Worm (Caenorhabditis elegans) whole organism, L1 larva: Measurements from ENCODE around the gene Y45F3A.8.

ENCODE experiments used
- C04F5.9 ChIP-seq: sonication (generic microtip); optimal IDR thresholded peaks from 2 replicates; lab custom pipeline; 2016; ENCODE audit warnings: missing genetic modification characterization, missing compliant biosample characterization
- C34B4.2 ChIP-seq: sonication (generic microtip); optimal IDR thresholded peaks from 2 replicates; lab custom pipeline; 2017; ENCODE audit warnings: mild to moderate bottlenecking, missing genetic modification characterization, missing compliant biosample characterization
- Y116A8C.19 ChIP-seq: sonication (generic microtip); optimal IDR thresholded peaks from 2 replicates; lab custom pipeline; 2016; ENCODE audit warnings: missing compliant biosample characterization, missing genetic modification characterization, borderline replicate concordance
- aha-1 ChIP-seq: fragments of 150-350 bp; optimal IDR thresholded peaks from 2 replicates; lab custom pipeline; 2014; ENCODE audit warnings: missing biosample characterization, missing genetic modification characterization
- ama-1 ChIP-seq: fragments of 150-350 bp; optimal IDR thresholded peaks from 2 replicates; lab custom pipeline; 2014
- ceh-63 ChIP-seq: fragments of 200-800 bp; sonication (Bioruptor generic); optimal IDR thresholded peaks from 2 replicates; lab custom pipeline; 2018; ENCODE audit warnings: mild to moderate bottlenecking, missing genetic modification characterization, missing compliant biosample characterization
- ceh-8 ChIP-seq: fragments of 200-800 bp; sonication (Bioruptor generic); optimal IDR thresholded peaks from 2 replicates; lab custom pipeline; 2018; ENCODE audit warnings: mild to moderate bottlenecking, missing genetic modification characterization, moderate library complexity, missing compliant biosample characterization
- ces-1 ChIP-seq: fragments of 150-350 bp; optimal IDR thresholded peaks from 2 replicates; lab custom pipeline; 2014; ENCODE audit warnings: missing biosample characterization, missing genetic modification reagents, missing genetic modification characterization
- dpl-1 ChIP-seq, 3 experiments: fragments of 150-350 bp in 2 of 3; sonication (generic microtip) in 1 of 3; optimal IDR thresholded peaks; 2 replicates each; lab custom pipeline; 2014 to 2017; ENCODE audit warnings: missing biosample characterization in 3 of 3, missing genetic modification characterization in 3 of 3, missing genetic modification reagents in 3 of 3
- dsc-1 ChIP-seq: sonication (generic microtip); optimal IDR thresholded peaks from 2 replicates; lab custom pipeline; 2016; ENCODE audit warnings: mild to moderate bottlenecking, missing genetic modification characterization, missing compliant biosample characterization
- efl-1 ChIP-seq, 4 experiments: fragments of 150-350 bp; optimal IDR thresholded peaks in 3 of 4; peaks in 1 of 4; 1 replicate in 1 of 4; 2 replicates in 3 of 4; lab custom pipeline; 2014; ENCODE audit warnings: missing biosample characterization in 2 of 4, missing genetic modification characterization in 2 of 4, missing genetic modification reagents in 2 of 4
- egl-27 ChIP-seq, 2 experiments: fragments of 150-350 bp in 1 of 2; sonication (generic microtip); optimal IDR thresholded peaks; 3 replicates each; lab custom pipeline; 2017 to 2018; ENCODE audit warnings: missing biosample characterization in 2 of 2, missing genetic modification characterization in 2 of 2, missing genetic modification reagents in 2 of 2
- ets-5 ChIP-seq: fragments of 200-800 bp; sonication (Bioruptor generic); IDR thresholded peaks from 2 replicates; pipeline ENCODE4 v1.3.6; 2022; ENCODE audit warnings: missing genetic modification characterization, missing compliant biosample characterization
- fkh-10 ChIP-seq: sonication (generic microtip); optimal IDR thresholded peaks from 2 replicates; lab custom pipeline; 2017; ENCODE audit warnings: missing biosample characterization, missing genetic modification reagents, missing genetic modification characterization
- fkh-8 ChIP-seq: sonication (generic microtip); optimal IDR thresholded peaks from 2 replicates; lab custom pipeline; 2016; ENCODE audit warnings: mild to moderate bottlenecking, missing genetic modification characterization, missing compliant biosample characterization
- hlh-17 ChIP-seq: fragments of 200-800 bp; sonication (Bioruptor generic); optimal IDR thresholded peaks from 2 replicates; lab custom pipeline; 2018; ENCODE audit warnings: missing genetic modification characterization, mild to moderate bottlenecking, missing compliant biosample characterization, moderate library complexity, borderline replicate concordance
- hlh-4 ChIP-seq: sonication (generic microtip); optimal IDR thresholded peaks from 2 replicates; lab custom pipeline; 2016; ENCODE audit warnings: mild to moderate bottlenecking, missing genetic modification characterization, missing compliant biosample characterization
- hpl-2 ChIP-seq: fragments of 150-350 bp; optimal IDR thresholded peaks from 2 replicates; lab custom pipeline; 2014; ENCODE audit warnings: missing biosample characterization, missing genetic modification reagents, missing genetic modification characterization
- isw-1 ChIP-seq: fragments of 200-800 bp; sonication (Bioruptor generic); IDR thresholded peaks from 2 replicates; pipeline ENCODE4 v1.3.6; 2022; ENCODE audit warnings: missing genetic modification characterization, missing compliant biosample characterization
- lin-14 ChIP-seq: fragments of 200-800 bp; sonication (Bioruptor generic); optimal IDR thresholded peaks from 2 replicates; lab custom pipeline; 2018; ENCODE audit warnings: mild to moderate bottlenecking, missing genetic modification characterization, moderate library complexity, missing compliant biosample characterization
- lin-15B ChIP-seq: fragments of 150-350 bp; sonication (generic microtip); optimal IDR thresholded peaks from 3 replicates; lab custom pipeline; 2014; ENCODE audit warnings: missing biosample characterization, missing genetic modification characterization
- lsy-2 ChIP-seq, 2 experiments: fragments of 150-350 bp; optimal IDR thresholded peaks; 2 replicates each; lab custom pipeline; 2014; ENCODE audit warnings: missing biosample characterization in 2 of 2, missing genetic modification characterization in 2 of 2
- mab-9 ChIP-seq: fragments of 200-800 bp; sonication (Bioruptor generic); IDR thresholded peaks from 2 replicates; pipeline ENCODE4 v1.3.6; 2022; ENCODE audit warnings: missing genetic modification reagents, missing genetic modification characterization, missing compliant biosample characterization
- mef-2 ChIP-seq: fragments of 150-350 bp; optimal IDR thresholded peaks from 2 replicates; lab custom pipeline; 2014; ENCODE audit warnings: missing biosample characterization, missing genetic modification characterization
- mep-1 ChIP-seq: fragments of 150-350 bp; optimal IDR thresholded peaks from 2 replicates; lab custom pipeline; 2014; ENCODE audit warnings: missing biosample characterization, missing genetic modification characterization
- nhr-12 ChIP-seq: sonication (generic microtip); optimal IDR thresholded peaks from 2 replicates; lab custom pipeline; 2017; ENCODE audit warnings: missing biosample characterization, missing genetic modification characterization
- nhr-19 ChIP-seq: fragments of 200-800 bp; sonication (Bioruptor generic); conservative IDR thresholded peaks from 2 replicates; pipeline ENCODE4 v1.3.6; 2022; ENCODE audit warnings: missing genetic modification characterization, missing compliant biosample characterization
- nhr-20 ChIP-seq: sonication (generic microtip); optimal IDR thresholded peaks from 2 replicates; lab custom pipeline; 2016; ENCODE audit warnings: mild to moderate bottlenecking, missing genetic modification characterization, missing compliant biosample characterization
- nhr-237 ChIP-seq: fragments of 150-350 bp; optimal IDR thresholded peaks from 2 replicates; lab custom pipeline; 2014; ENCODE audit warnings: missing biosample characterization, missing genetic modification characterization
- nhr-28 ChIP-seq: fragments of 150-350 bp; optimal IDR thresholded peaks from 2 replicates; lab custom pipeline; 2014; ENCODE audit warnings: missing biosample characterization, missing genetic modification characterization
- nhr-47 ChIP-seq: sonication (generic microtip); optimal IDR thresholded peaks from 2 replicates; lab custom pipeline; 2016; ENCODE audit warnings: mild to moderate bottlenecking, missing genetic modification characterization, moderate library complexity, missing compliant biosample characterization
- nhr-71 ChIP-seq: sonication (generic microtip); optimal IDR thresholded peaks from 2 replicates; lab custom pipeline; 2016; ENCODE audit warnings: mild to moderate bottlenecking, missing genetic modification characterization, moderate library complexity, missing compliant biosample characterization
- nhr-77 ChIP-seq: fragments of 150-350 bp; optimal IDR thresholded peaks from 2 replicates; lab custom pipeline; 2014; ENCODE audit warnings: missing biosample characterization, missing genetic modification characterization
- nhr-84 ChIP-seq: sonication (generic microtip); optimal IDR thresholded peaks from 2 replicates; lab custom pipeline; 2017; ENCODE audit warnings: missing biosample characterization, missing genetic modification characterization
- nhr-85 ChIP-seq: sonication (generic microtip); peaks from one replicate; lab custom pipeline; 2016; ENCODE audit warnings: missing genetic modification characterization, inconsistent platforms, missing compliant biosample characterization
- nhr-90 ChIP-seq: sonication (generic microtip); optimal IDR thresholded peaks from 2 replicates; lab custom pipeline; 2016; ENCODE audit warnings: mild to moderate bottlenecking, missing genetic modification characterization, missing compliant biosample characterization; ENCODE audit not compliant: poor library complexity
- pag-3 ChIP-seq: sonication (generic microtip); optimal IDR thresholded peaks from 2 replicates; lab custom pipeline; 2017; ENCODE audit warnings: missing genetic modification characterization, mild to moderate bottlenecking, missing compliant biosample characterization, antibody characterized with exemption, borderline replicate concordance; ENCODE audit not compliant: insufficient read depth
- pax-3 ChIP-seq: fragments of 200-800 bp; sonication (Bioruptor generic); optimal IDR thresholded peaks from 2 replicates; lab custom pipeline; 2018; ENCODE audit warnings: mild to moderate bottlenecking, missing genetic modification characterization, moderate library complexity, missing compliant biosample characterization
- pqm-1 ChIP-seq: sonication (generic microtip); optimal IDR thresholded peaks from 3 replicates; lab custom pipeline; 2017; ENCODE audit warnings: missing biosample characterization, missing genetic modification characterization
- rnt-1 ChIP-seq: sonication (generic microtip); optimal IDR thresholded peaks from 2 replicates; lab custom pipeline; 2016; ENCODE audit warnings: mild to moderate bottlenecking, missing genetic modification characterization, moderate library complexity, missing compliant biosample characterization
- skn-1 ChIP-seq: fragments of 150-350 bp; optimal IDR thresholded peaks from 2 replicates; lab custom pipeline; 2014; ENCODE audit warnings: missing biosample characterization, missing genetic modification characterization
- snpc-4 ChIP-seq: fragments of 150-350 bp; optimal IDR thresholded peaks from 2 replicates; lab custom pipeline; 2014; ENCODE audit warnings: missing biosample characterization, missing genetic modification characterization
- snu-23 ChIP-seq: sonication (generic microtip); optimal IDR thresholded peaks from 2 replicates; lab custom pipeline; 2016; ENCODE audit warnings: missing genetic modification characterization, missing compliant biosample characterization
- sup-37 ChIP-seq: fragments of 200-800 bp; sonication (Bioruptor generic); optimal IDR thresholded peaks from 2 replicates; lab custom pipeline; 2018; ENCODE audit warnings: mild to moderate bottlenecking, missing genetic modification characterization, missing compliant biosample characterization
- swsn-7 ChIP-seq: sonication (generic microtip); optimal IDR thresholded peaks from 2 replicates; lab custom pipeline; 2016; ENCODE audit warnings: missing genetic modification characterization, missing compliant biosample characterization
- tbx-2 ChIP-seq: sonication (generic microtip); optimal IDR thresholded peaks from 2 replicates; lab custom pipeline; 2016; ENCODE audit warnings: missing genetic modification characterization, missing compliant biosample characterization
- tlp-1 ChIP-seq: fragments of 150-350 bp; optimal IDR thresholded peaks from 2 replicates; lab custom pipeline; 2014; ENCODE audit warnings: missing biosample characterization, missing genetic modification characterization
- unc-30 ChIP-seq: sonication (generic microtip); optimal IDR thresholded peaks from 2 replicates; lab custom pipeline; 2017; ENCODE audit warnings: missing biosample characterization, missing genetic modification characterization
- vab-15 ChIP-seq: sonication (generic microtip); optimal IDR thresholded peaks from 2 replicates; lab custom pipeline; 2017; ENCODE audit warnings: missing genotype, mild to moderate bottlenecking, missing genetic modification characterization, missing compliant biosample characterization
- xbp-1 ChIP-seq: sonication (generic microtip); optimal IDR thresholded peaks from 2 replicates; lab custom pipeline; 2016; ENCODE audit warnings: missing genetic modification characterization, missing compliant biosample characterization
- ztf-11 ChIP-seq, 2 experiments: sonication (generic microtip); optimal IDR thresholded peaks; 2 replicates each; lab custom pipeline; 2016 to 2017; ENCODE audit warnings: missing genetic modification characterization in 2 of 2, missing biosample characterization in 1 of 2, missing compliant biosample characterization in 1 of 2
- ztf-4 ChIP-seq: fragments of 150-350 bp; optimal IDR thresholded peaks from 2 replicates; lab custom pipeline; 2014; ENCODE audit warnings: missing biosample characterization, missing genetic modification characterization

Y45F3A.8 gene

DNA sequence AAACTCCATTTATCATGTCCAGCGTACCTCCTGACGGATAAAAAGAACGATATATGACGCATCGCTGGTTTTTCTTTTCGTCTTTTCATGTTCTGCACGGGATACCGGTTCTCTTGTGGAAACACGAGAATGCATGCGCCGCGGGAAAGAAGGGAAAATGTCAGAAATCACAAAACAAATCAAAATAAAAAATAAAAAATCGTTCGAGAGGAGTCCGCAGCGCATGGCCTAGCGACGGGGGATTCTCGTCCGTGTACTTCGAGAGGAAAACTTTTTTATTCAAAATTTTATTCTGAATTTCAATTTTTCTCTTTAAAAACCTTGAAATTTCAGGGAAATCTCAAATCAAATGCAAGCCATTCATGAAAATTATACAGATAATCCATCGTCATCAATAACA lies 28.6 kb upstream of the Y45F3A.8 start, which contains the start of the genes lron-10 and hpr-9 (continued):
- TF ChIP-seq pag-3 (tag; lab: Kevin White, UChicago) (no peak), fkh-8 (tag; lab: Kevin White, UChicago) (peak; percentile 81), swsn-7 (tag; lab: Kevin White, UChicago) (peak; percentile 82), isw-1 (GFP tag; lab: Robert Waterston, UW) (peak; percentile 56; the same call in 1 of the 2 replicates), mef-2 (tag; lab: Kevin White, UChicago) (no peak), nhr-71 (tag; lab: Kevin White, UChicago) (peak; percentile 95), Y116A8C.19 (peak; percentile 87), nhr-77 (tag; lab: Kevin White, UChicago) (peak; percentile 46), ama-1 (no peak), aha-1 (no peak), snpc-4 (peak; percentile 32), lin-14 (GFP tag; lab: Kevin White, UChicago) (peak; percentile 87), nhr-47 (tag; lab: Kevin White, UChicago) (peak; percentile 94), nhr-12 (no peak), tlp-1 (tag; lab: Kevin White, UChicago) (no peak), ceh-8 (GFP tag; lab: Kevin White, UChicago) (peak; percentile 74), skn-1 (tag; lab: Kevin White, UChicago) (peak; percentile 80), hlh-4 (tag; lab: Kevin White, UChicago) (peak; percentile 47), nhr-90 (tag; lab: Kevin White, UChicago) (peak; percentile 97), ceh-63 (GFP tag; lab: Kevin White, UChicago) (no peak), nhr-85 (tag; lab: Kevin White, UChicago) (peak; percentile 98), ets-5 (GFP tag; lab: Robert Waterston, UW) (no peak), nhr-237 (tag; lab: Kevin White, UChicago) (peak; percentile 38), C34B4.2 (tag; lab: Kevin White, UChicago) (peak; percentile 22), ztf-4 (peak; percentile 42), efl-1 (optimal IDR thresholded peaks at IDR 0.05; lab: Kevin White, UChicago) (peak; percentile 74 to 84), efl-1 (GFP tag; optimal IDR thresholded peaks at IDR 0.05 in 1 of 2; lab: Kevin White, UChicago) (peak; percentile 85 to 98), egl-27 (tag; optimal IDR thresholded peaks at IDR 0.05; lab: Kevin White, UChicago) (no peak), ces-1 (GFP tag; lab: Kevin White, UChicago) (no peak), mep-1 (peak; percentile 50), hlh-17 (no peak), rnt-1 (tag; lab: Kevin White, UChicago) (peak; percentile 99), lsy-2 (tag; optimal IDR thresholded peaks at IDR 0.05; lab: Kevin White, UChicago) (peak; percentile 83 to 86), vab-15 (tag; lab: Kevin White, UChicago) (peak; percentile 50), snu-23 (GFP tag; lab: Kevin White, UChicago) (peak; percentile 94), xbp-1 (tag; lab: Kevin White, UChicago) (peak; percentile 84), tbx-2 (tag; lab: Kevin White, UChicago) (peak; percentile 93)

DNA sequence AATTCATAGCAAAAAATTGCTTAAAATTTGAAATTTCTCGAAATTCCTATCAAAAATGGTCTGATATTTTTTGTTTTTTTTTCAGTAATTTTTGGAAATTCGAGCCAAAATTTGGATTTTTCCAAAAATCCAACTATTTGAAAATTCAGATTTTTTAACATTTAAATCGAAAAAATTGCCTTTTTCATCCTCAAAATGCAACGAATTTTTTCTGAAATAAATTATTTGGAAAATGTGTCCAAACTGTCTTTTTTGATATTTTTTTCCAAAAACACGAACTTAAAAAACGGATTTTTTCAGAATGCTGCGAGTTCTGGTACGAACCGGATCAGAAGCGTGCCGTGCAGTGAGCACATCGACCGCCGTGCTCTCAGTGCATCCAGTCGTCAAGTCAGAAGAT lies 22.5 kb upstream of the Y45F3A.8 start, which contains the start of gene mrpl-22:
TSS of gene mrpl-22 (plus strand) at position 301 of the 400 bp plus-strand sequence.
- TF ChIP-seq ets-5 (GFP tag; lab: Robert Waterston, UW), result no peak
- TF ChIP-seq dsc-1 (tag; lab: Kevin White, UChicago), result no peak
- no peak for TF ChIP-seq ztf-11 (tag; optimal IDR thresholded peaks at IDR 0.05; lab: Kevin White, UChicago)
- TF ChIP-seq pax-3 (tag; lab: Kevin White, UChicago), result no peak
- no peak for TF ChIP-seq C04F5.9 (tag; lab: Kevin White, UChicago)
- no peak for TF ChIP-seq nhr-84 (tag; lab: Kevin White, UChicago)
- TF ChIP-seq dpl-1 (GFP tag; optimal IDR thresholded peaks at IDR 0.05; lab: Kevin White, UChicago), result no peak
- TF ChIP-seq nhr-28, result no peak
- TF ChIP-seq sup-37 (GFP tag; lab: Kevin White, UChicago), result no peak
- no peak for TF ChIP-seq hpl-2 (GFP tag; lab: Kevin White, UChicago)
- no peak for TF ChIP-seq nhr-77 (tag; lab: Kevin White, UChicago)
- TF ChIP-seq mab-9, result no peak
- no peak for TF ChIP-seq ceh-63 (GFP tag; lab: Kevin White, UChicago)
- TF ChIP-seq nhr-20, result no peak
- no peak for TF ChIP-seq lin-15B (tag; lab: Kevin White, UChicago)
- no peak for TF ChIP-seq pqm-1 (tag; lab: Kevin White, UChicago)
- no peak for TF ChIP-seq unc-30 (tag; lab: Kevin White, UChicago)
- TF ChIP-seq nhr-19 (GFP tag; lab: Robert Waterston, UW), result no peak
- TF ChIP-seq fkh-10 (GFP tag; lab: Kevin White, UChicago), result no peak
